Fruit fly (Drosophila melanogaster) whole organism, wandering third instar larva: ENCODE measurements around the gene Or2a.

Experiments
- Abd-B ChIP-seq: fragments of >200 bp; optimal IDR thresholded peaks from 2 replicates; lab custom pipeline; 2017; ENCODE audit warnings: missing biosample characterization, missing genetic modification characterization
- CG32264 ChIP-seq: fragments of 200-800 bp; sonication (Bioruptor generic); optimal IDR thresholded peaks from 2 replicates; lab custom pipeline; 2016; ENCODE audit warnings: missing biosample characterization, missing genetic modification characterization
- CG9705 ChIP-seq: fragments of 200-800 bp; sonication (Bioruptor generic); optimal IDR thresholded peaks from 2 replicates; lab custom pipeline; 2018; ENCODE audit warnings: missing biosample characterization, mild to moderate bottlenecking, missing genetic modification characterization
- CrebA ChIP-seq: fragments of 200-800 bp; sonication (Bioruptor generic); optimal IDR thresholded peaks from 2 replicates; lab custom pipeline; 2016; ENCODE audit warnings: missing biosample characterization, mild to moderate bottlenecking, missing genetic modification characterization, borderline replicate concordance
- Dfd ChIP-seq: fragments of >200 bp; optimal IDR thresholded peaks from 2 replicates; lab custom pipeline; 2017; ENCODE audit warnings: missing biosample characterization, missing genetic modification characterization
- Dif ChIP-seq: fragments of 200-275, 200-300 bp; sonication (Bioruptor generic); optimal IDR thresholded peaks from 2 replicates; lab custom pipeline; 2018; ENCODE audit warnings: missing biosample characterization, missing genetic modification characterization; ENCODE audit not compliant: partially characterized antibody
- GATAd ChIP-seq: sonication (Bioruptor generic); optimal IDR thresholded peaks from 2 replicates; lab custom pipeline; 2016; ENCODE audit warnings: missing biosample characterization, missing genetic modification characterization
- HLH106 ChIP-seq: fragments of 200-800 bp; optimal IDR thresholded peaks from 3 replicates; lab custom pipeline; 2019; ENCODE audit warnings: missing biosample characterization, mild to moderate bottlenecking, missing genetic modification characterization, moderate library complexity
- Hnf4 ChIP-seq: fragments of 200-800 bp; sonication (Bioruptor generic); optimal IDR thresholded peaks from 2 replicates; lab custom pipeline; 2016; ENCODE audit warnings: missing biosample characterization, mild to moderate bottlenecking, missing genetic modification characterization
- Hr78 ChIP-seq: fragments of >200 bp; optimal IDR thresholded peaks from 2 replicates; lab custom pipeline; 2017; ENCODE audit warnings: missing biosample characterization, missing genetic modification characterization
- Hr83 ChIP-seq: fragments of 200-300 bp; sonication (Bioruptor generic); optimal IDR thresholded peaks from 2 replicates; lab custom pipeline; 2016; ENCODE audit warnings: missing biosample characterization, mild to moderate bottlenecking, missing genetic modification characterization, moderate library complexity; ENCODE audit not compliant: poor library complexity, severe bottlenecking
- Jra ChIP-seq: sonication (Bioruptor generic); optimal IDR thresholded peaks from 2 replicates; lab custom pipeline; 2016; ENCODE audit warnings: missing biosample characterization, missing genetic modification characterization
- Mio ChIP-seq: sonication (Bioruptor generic); optimal IDR thresholded peaks from 2 replicates; lab custom pipeline; 2016; ENCODE audit warnings: missing biosample characterization, missing genetic modification characterization
- Myc ChIP-seq: fragments of >200 bp; optimal IDR thresholded peaks from 2 replicates; lab custom pipeline; 2017
- N ChIP-seq: fragments of >200 bp; optimal IDR thresholded peaks from 2 replicates; lab custom pipeline; 2018; ENCODE audit warnings: missing biosample characterization, missing external identifiers, missing genetic modification characterization
- OdsH ChIP-seq: fragments of 200-800 bp; sonication (Bioruptor generic); optimal IDR thresholded peaks from 2 replicates; lab custom pipeline; 2016; ENCODE audit warnings: missing biosample characterization, mild to moderate bottlenecking, missing genetic modification characterization
- Rel ChIP-seq, 2 experiments: fragments of 200-800 bp; sonication (Bioruptor generic) in 1 of 2; optimal IDR thresholded peaks; 2 replicates in 1 of 2; 3 replicates in 1 of 2; lab custom pipeline; 2016 to 2019; ENCODE audit warnings: mild to moderate bottlenecking in 2 of 2, missing biosample characterization in 2 of 2, missing genetic modification characterization in 2 of 2, moderate library complexity in 1 of 2
- Sp1 ChIP-seq: fragments of 200-800 bp; sonication (Bioruptor generic); optimal IDR thresholded peaks from 3 replicates; lab custom pipeline; 2019; ENCODE audit warnings: missing biosample characterization, mild to moderate bottlenecking, missing genetic modification characterization, moderate library complexity
- Vsx2 ChIP-seq: fragments of 200-300, 225-300 bp; sonication (Bioruptor generic); optimal IDR thresholded peaks from 2 replicates; lab custom pipeline; 2018; ENCODE audit warnings: missing biosample characterization, missing genetic modification characterization; ENCODE audit not compliant: partially characterized antibody
- br ChIP-seq: fragments of 200-800 bp; sonication (Bioruptor generic); optimal IDR thresholded peaks from 2 replicates; lab custom pipeline; 2016; ENCODE audit warnings: missing biosample characterization, missing genetic modification characterization
- brk ChIP-seq: fragments of 200-800 bp; sonication (Bioruptor generic); optimal IDR thresholded peaks from 2 replicates; lab custom pipeline; 2016; ENCODE audit warnings: missing biosample characterization, mild to moderate bottlenecking, missing genetic modification characterization
- dl ChIP-seq, 2 experiments: fragments of 175-275, 200-275 bp in 1 of 2; fragments of 200-275 bp in 1 of 2; sonication (Bioruptor generic); optimal IDR thresholded peaks; lab custom pipeline; 2018; ENCODE audit warnings: mild to moderate bottlenecking in 2 of 2, missing biosample characterization in 2 of 2, missing genetic modification characterization in 2 of 2, moderate library complexity in 2 of 2; ENCODE audit not compliant: partially characterized antibody in 2 of 2, insufficient read depth in 1 of 2
- dmrt93B ChIP-seq: fragments of 200-800 bp; sonication (Bioruptor generic); optimal IDR thresholded peaks from 2 replicates; lab custom pipeline; 2018; ENCODE audit warnings: missing biosample characterization, mild to moderate bottlenecking, missing genetic modification characterization
- dsf ChIP-seq: sonication (Bioruptor generic); optimal IDR thresholded peaks from 2 replicates; lab custom pipeline; 2016; ENCODE audit warnings: missing biosample characterization, missing genetic modification characterization, borderline replicate concordance
- ey ChIP-seq: fragments of 200-800 bp; sonication (Bioruptor generic); optimal IDR thresholded peaks from 2 replicates; lab custom pipeline; 2016; ENCODE audit warnings: missing biosample characterization, missing genetic modification characterization
- foxo ChIP-seq, 2 experiments: fragments of 200-800 bp; sonication (Bioruptor generic); optimal IDR thresholded peaks; 2 replicates in 1 of 2; 3 replicates in 1 of 2; lab custom pipeline; 2016 to 2017; ENCODE audit warnings: missing biosample characterization in 2 of 2, missing genetic modification characterization in 2 of 2
- fru ChIP-seq: fragments of 200-800 bp; sonication (Bioruptor generic); optimal IDR thresholded peaks from 3 replicates; lab custom pipeline; 2016; ENCODE audit warnings: missing biosample characterization, mild to moderate bottlenecking, missing genetic modification characterization
- h ChIP-seq: fragments of 200-800 bp; sonication (Bioruptor generic); optimal IDR thresholded peaks from 3 replicates; lab custom pipeline; 2016; ENCODE audit warnings: missing biosample characterization, mild to moderate bottlenecking, missing genetic modification characterization
- jim ChIP-seq: fragments of 175-275, 200-325 bp; sonication (Bioruptor generic); optimal IDR thresholded peaks from 2 replicates; lab custom pipeline; 2016; ENCODE audit warnings: missing biosample characterization, mild to moderate bottlenecking, missing genetic modification characterization
- lola ChIP-seq: fragments of >200 bp; optimal IDR thresholded peaks from 2 replicates; lab custom pipeline; 2017; ENCODE audit warnings: missing biosample characterization, missing genetic modification characterization
- pan ChIP-seq: fragments of >200 bp; optimal IDR thresholded peaks from 2 replicates; lab custom pipeline; 2017
- psq ChIP-seq: fragments of 200-800 bp; sonication (Bioruptor generic); optimal IDR thresholded peaks from 3 replicates; lab custom pipeline; 2017; ENCODE audit warnings: missing biosample characterization, mild to moderate bottlenecking, missing genetic modification characterization, moderate library complexity
- rgr ChIP-seq: fragments of 200-800 bp; sonication (Bioruptor generic); optimal IDR thresholded peaks from 3 replicates; lab custom pipeline; 2016; ENCODE audit warnings: missing biosample characterization, mild to moderate bottlenecking, missing genetic modification characterization
- sage ChIP-seq: fragments of 200-800 bp; sonication (Bioruptor generic); optimal IDR thresholded peaks from 2 replicates; lab custom pipeline; 2016; ENCODE audit warnings: missing biosample characterization, mild to moderate bottlenecking, missing genetic modification characterization
- sv ChIP-seq: fragments of 200-800 bp; sonication (Bioruptor generic); optimal IDR thresholded peaks from 3 replicates; lab custom pipeline; 2016; ENCODE audit warnings: missing biosample characterization, missing genetic modification characterization
- tai ChIP-seq: sonication (Bioruptor generic); optimal IDR thresholded peaks from 2 replicates; lab custom pipeline; 2016; ENCODE audit warnings: missing biosample characterization, missing genetic modification characterization
- usp ChIP-seq: fragments of >200 bp; optimal IDR thresholded peaks from 2 replicates; lab custom pipeline; 2017; ENCODE audit warnings: missing biosample characterization, missing genetic modification characterization
- woc ChIP-seq: sonication (Bioruptor generic); optimal IDR thresholded peaks from 2 replicates; lab custom pipeline; 2016; ENCODE audit warnings: missing biosample characterization, mild to moderate bottlenecking, missing genetic modification characterization

Or2a gene

dm6 chrX:2293294-2293988 lies 47.4 kb downstream of the Or2a start, which contains the start of gene CG2865 (continued):
- TF ChIP-seq fru: peak; percentile 97
- peak; percentile 95 for TF ChIP-seq ey (GFP tag; lab: Kevin White, UChicago)
- no peak for TF ChIP-seq Vsx2 (GFP tag; lab: Kevin White, UChicago)
- TF ChIP-seq sage (GFP tag; lab: Kevin White, UChicago): peak; percentile 76
- TF ChIP-seq Myc (lab: Kevin White, UChicago): no peak
- no peak for TF ChIP-seq Hr78 (GFP tag; lab: Kevin White, UChicago)
- TF ChIP-seq foxo (GFP tag; optimal IDR thresholded peaks at IDR 0.05; lab: Kevin White, UChicago): peak; percentile 67 to 96
- TF ChIP-seq jim (GFP tag; lab: Kevin White, UChicago): no peak
- peak; percentile 95 for TF ChIP-seq woc (GFP tag; lab: Kevin White, UChicago)
- no peak for TF ChIP-seq dsf (GFP tag; lab: Kevin White, UChicago)
- peak; percentile 81 for TF ChIP-seq tai (GFP tag; lab: Kevin White, UChicago)
- TF ChIP-seq N (GFP tag; lab: Kevin White, UChicago): no peak
- no peak for TF ChIP-seq CrebA (GFP tag; lab: Kevin White, UChicago)
- TF ChIP-seq CG32264 (GFP tag; lab: Kevin White, UChicago): peak; percentile 84
- TF ChIP-seq CG9705 (GFP tag; lab: Kevin White, UChicago): peak; percentile 97

- TF ChIP-seq Jra (GFP tag; lab: Kevin White, UChicago): no peak
- no peak for TF ChIP-seq jim (GFP tag; lab: Kevin White, UChicago)
- TF ChIP-seq dmrt93B (GFP tag; lab: Kevin White, UChicago): peak; percentile 23
- no peak for TF ChIP-seq lola (GFP tag; lab: Kevin White, UChicago)
- TF ChIP-seq Myc (lab: Kevin White, UChicago): no peak
- peak; percentile 38 for TF ChIP-seq HLH106
- TF ChIP-seq brk: no peak
- TF ChIP-seq CG32264 (GFP tag; lab: Kevin White, UChicago): no peak
- no peak for TF ChIP-seq CG9705 (GFP tag; lab: Kevin White, UChicago)
- TF ChIP-seq dsf (GFP tag; lab: Kevin White, UChicago): no peak
- TF ChIP-seq Rel (GFP tag; optimal IDR thresholded peaks at IDR 0.05; lab: Kevin White, UChicago): no peak
- peak; percentile 97 for TF ChIP-seq Rel (tag; optimal IDR thresholded peaks at IDR 0.05; lab: Kevin White, UChicago)
- peak; percentile 30 for TF ChIP-seq Hnf4 (GFP tag; lab: Kevin White, UChicago)
- TF ChIP-seq CrebA (GFP tag; lab: Kevin White, UChicago): no peak
- TF ChIP-seq Dif (GFP tag; lab: Kevin White, UChicago): peak; percentile 62
- peak; percentile 72 for TF ChIP-seq h
- TF ChIP-seq dl (GFP tag; optimal IDR thresholded peaks at IDR 0.05; lab: Kevin White, UChicago; ENCODE audit: insufficient read depth in 1 of 2, partially characterized antibody in 2 of 2): peak in 1 of 2 experiments; percentile 81
- peak; percentile 56 for TF ChIP-seq Hr83 (GFP tag; lab: Kevin White, UChicago)
- TF ChIP-seq Sp1 (GFP tag; lab: Kevin White, UChicago): no peak
- TF ChIP-seq psq (GFP tag; lab: Kevin White, UChicago): peak; percentile 37
- no peak for TF ChIP-seq tai (GFP tag; lab: Kevin White, UChicago)
- TF ChIP-seq rgr (GFP tag; lab: Kevin White, UChicago): peak; percentile 56
- TF ChIP-seq N (GFP tag; lab: Kevin White, UChicago): no peak
- peak; percentile 58 for TF ChIP-seq ey (GFP tag; lab: Kevin White, UChicago)
- no peak for TF ChIP-seq Abd-B (GFP tag; lab: Kevin White, UChicago)
- TF ChIP-seq sv: no peak
- TF ChIP-seq fru: peak; percentile 75
- TF ChIP-seq GATAd: no peak
- TF ChIP-seq OdsH: peak; percentile 20
- no peak for TF ChIP-seq usp
- TF ChIP-seq Vsx2 (GFP tag; lab: Kevin White, UChicago): no peak
- TF ChIP-seq Hr78 (GFP tag; lab: Kevin White, UChicago): no peak
- TF ChIP-seq pan (lab: Kevin White, UChicago): no peak
- peak; percentile 54 for TF ChIP-seq Dfd (GFP tag; lab: Kevin White, UChicago)
- peak; percentile 24 for TF ChIP-seq woc (GFP tag; lab: Kevin White, UChicago)
- peak; percentile 56 for TF ChIP-seq br (GFP tag; lab: Kevin White, UChicago)
- TF ChIP-seq Mio (GFP tag; lab: Kevin White, UChicago): no peak
- TF ChIP-seq foxo (GFP tag; optimal IDR thresholded peaks at IDR 0.05; lab: Kevin White, UChicago): peak in 1 of 2 experiments; percentile 82
- TF ChIP-seq, all 38 proteins: peak for 17
Observed at dm6 chrX:2294474-2295434, 48.7 kb downstream of the Or2a start.
